Fruit fly (Drosophila melanogaster) whole organism: ENCODE results near the gene ncm.

Experiments used
- Dll ChIP-seq: fragments of >200 bp; optimal IDR thresholded peaks from 2 replicates; lab custom pipeline; 2017
- pan ChIP-seq: fragments of >200 bp; optimal IDR thresholded peaks from 2 replicates; lab custom pipeline; 2017

DNA sequence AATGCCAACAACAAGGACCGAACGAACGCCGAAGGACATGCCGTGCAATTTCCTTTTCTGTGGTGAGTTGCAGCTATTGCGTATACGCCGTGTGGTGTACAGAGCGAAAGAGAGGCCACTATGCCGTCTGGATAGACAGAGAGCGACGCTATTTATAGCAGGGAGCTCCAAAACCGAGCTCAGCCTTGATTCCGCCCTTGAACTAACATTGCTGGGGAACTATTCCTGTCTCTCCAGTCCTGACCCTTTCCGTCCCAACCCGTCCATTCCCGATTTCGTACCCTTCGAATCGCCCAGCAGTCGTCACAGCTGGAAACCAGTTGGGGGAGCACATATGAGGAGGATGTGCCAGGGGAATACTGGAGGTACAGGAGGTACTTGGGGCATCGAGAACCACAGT, 9.8 kb upstream of the ncm start:
- TF ChIP-seq Dll (lab: Kevin White, UChicago) (no peak), pan (lab: Kevin White, UChicago) (no peak)
